Worm (Caenorhabditis elegans): Measurements from ENCODE around the gene C54F6.15.

ce11 chrV:7476766-7477165 lies 45.4 kb downstream of the C54F6.15 start, which contains the start of gene srh-125:
- TF ChIP-seq nhr-237 (tag; optimal IDR thresholded peaks at IDR 0.05) (no peak), fkh-10 (GFP tag; optimal IDR thresholded peaks at IDR 0.05) (no peak), pqm-1 (tag; optimal IDR thresholded peaks at IDR 0.05) (no peak), nhr-23 (tag; optimal IDR thresholded peaks at IDR 0.05) (no peak), ztf-4 (tag; optimal IDR thresholded peaks at IDR 0.05) (no peak), mdl-1 (tag; optimal IDR thresholded peaks at IDR 0.05) (no peak)
